Worm (Caenorhabditis elegans) whole organism, late embryonic: ENCODE results near the gene fbxc-27.
A peak's percentile ranks its signal among the peaks of the same experiment; 100 is the strongest.

Source experiments
- C08G9.2 ChIP-seq: sonication (generic microtip); optimal IDR thresholded peaks from 2 replicates; lab custom pipeline; 2016; ENCODE audit warnings: mild to moderate bottlenecking, missing genetic modification characterization, moderate library complexity, missing compliant biosample characterization
- C38D4.7 ChIP-seq: fragments of 200-800 bp; sonication (Bioruptor generic); optimal IDR thresholded peaks from 2 replicates; lab custom pipeline; 2018; ENCODE audit warnings: mild to moderate bottlenecking, missing genetic modification characterization, moderate library complexity, missing compliant biosample characterization
- K09A11.1 ChIP-seq: sonication (generic microtip); optimal IDR thresholded peaks from 2 replicates; lab custom pipeline; 2017; ENCODE audit warnings: antibody characterized with exemption, mild to moderate bottlenecking, missing genetic modification characterization, missing compliant biosample characterization; ENCODE audit not compliant: insufficient read depth
- ceh-14 ChIP-seq: sonication (generic microtip); optimal IDR thresholded peaks from 2 replicates; lab custom pipeline; 2016; ENCODE audit warnings: missing genotype, missing genetic modification characterization, missing compliant biosample characterization
- ceh-2 ChIP-seq: sonication (generic microtip); optimal IDR thresholded peaks from 2 replicates; lab custom pipeline; 2016; ENCODE audit warnings: missing genotype, missing genetic modification characterization, missing compliant biosample characterization
- ceh-24 ChIP-seq: sonication (generic microtip); optimal IDR thresholded peaks from 2 replicates; lab custom pipeline; 2016; ENCODE audit warnings: mild to moderate bottlenecking, missing genetic modification characterization, missing compliant biosample characterization
- ceh-30 ChIP-seq: fragments of 150-350 bp; optimal IDR thresholded peaks from 2 replicates; lab custom pipeline; 2014; ENCODE audit warnings: missing biosample characterization, missing genetic modification characterization
- ceh-34 ChIP-seq: sonication (generic microtip); optimal IDR thresholded peaks from 2 replicates; lab custom pipeline; 2016; ENCODE audit warnings: mild to moderate bottlenecking, missing genetic modification characterization, missing compliant biosample characterization
- ceh-45 ChIP-seq: fragments of 200-800 bp; sonication (Bioruptor generic); IDR thresholded peaks from 2 replicates; pipeline ENCODE4 v1.3.6; 2022; ENCODE audit warnings: missing genetic modification reagents, missing genetic modification characterization, missing compliant biosample characterization
- ceh-6 ChIP-seq: fragments of 200-800 bp; sonication (Bioruptor generic); optimal IDR thresholded peaks from 2 replicates; lab custom pipeline; 2018; ENCODE audit warnings: mild to moderate bottlenecking, missing genetic modification characterization, missing compliant biosample characterization
- ceh-9 ChIP-seq: sonication (generic microtip); optimal IDR thresholded peaks from 2 replicates; lab custom pipeline; 2016; ENCODE audit warnings: mild to moderate bottlenecking, missing genetic modification characterization, inconsistent platforms, missing compliant biosample characterization
- che-1 ChIP-seq: sonication (generic microtip); optimal IDR thresholded peaks from 2 replicates; lab custom pipeline; 2016; ENCODE audit warnings: mild to moderate bottlenecking, missing genetic modification characterization, missing compliant biosample characterization
- elt-2 ChIP-seq: sonication (generic microtip); optimal IDR thresholded peaks from 2 replicates; lab custom pipeline; 2016; ENCODE audit warnings: missing genetic modification reagents, missing genetic modification characterization, missing compliant biosample characterization
- ets-4 ChIP-seq: sonication (generic microtip); optimal IDR thresholded peaks from 2 replicates; lab custom pipeline; 2016; ENCODE audit warnings: missing genetic modification characterization, missing compliant biosample characterization
- eyg-1 ChIP-seq: sonication (generic microtip); optimal IDR thresholded peaks from 2 replicates; lab custom pipeline; 2016; ENCODE audit warnings: missing genotype, missing genetic modification characterization, missing compliant biosample characterization
- fkh-10 ChIP-seq: fragments of 150-350 bp; optimal IDR thresholded peaks from 2 replicates; lab custom pipeline; 2014; ENCODE audit warnings: missing biosample characterization, missing genetic modification reagents, missing genetic modification characterization
- fkh-6 ChIP-seq: sonication (generic microtip); optimal IDR thresholded peaks from 2 replicates; lab custom pipeline; 2016; ENCODE audit warnings: missing genetic modification characterization, missing compliant biosample characterization
- gmeb-2 ChIP-seq: sonication (generic microtip); optimal IDR thresholded peaks from 2 replicates; lab custom pipeline; 2016; ENCODE audit warnings: missing genetic modification characterization, inconsistent platforms, missing compliant biosample characterization
- hlh-15 ChIP-seq: sonication (generic microtip); optimal IDR thresholded peaks from 2 replicates; lab custom pipeline; 2016; ENCODE audit warnings: missing genetic modification characterization, missing compliant biosample characterization
- hlh-6 ChIP-seq: sonication (generic microtip); optimal IDR thresholded peaks from 2 replicates; lab custom pipeline; 2016; ENCODE audit warnings: missing genotype, missing genetic modification characterization, missing compliant biosample characterization
- hlh-8 ChIP-seq: sonication (generic microtip); optimal IDR thresholded peaks from 2 replicates; lab custom pipeline; 2016; ENCODE audit warnings: missing genotype, missing genetic modification characterization, missing compliant biosample characterization
- lim-6 ChIP-seq: sonication (generic microtip); optimal IDR thresholded peaks from 2 replicates; lab custom pipeline; 2016; ENCODE audit warnings: missing genetic modification characterization, missing compliant biosample characterization
- mec-3 ChIP-seq: sonication (generic microtip); optimal IDR thresholded peaks from 2 replicates; lab custom pipeline; 2016; ENCODE audit warnings: borderline replicate concordance, missing genetic modification characterization, missing compliant biosample characterization
- nhr-11 ChIP-seq: fragments of 150-350 bp; optimal IDR thresholded peaks from 2 replicates; lab custom pipeline; 2014; ENCODE audit warnings: missing biosample characterization, missing genetic modification characterization
- nhr-232 ChIP-seq: sonication (generic microtip); optimal IDR thresholded peaks from 2 replicates; lab custom pipeline; 2016; ENCODE audit warnings: missing genetic modification characterization, missing compliant biosample characterization
- odd-2 ChIP-seq: sonication (generic microtip); optimal IDR thresholded peaks from 2 replicates; lab custom pipeline; 2017; ENCODE audit warnings: antibody characterized with exemption, mild to moderate bottlenecking, missing genetic modification characterization, missing compliant biosample characterization
- pha-2 ChIP-seq: sonication (generic microtip); optimal IDR thresholded peaks from 2 replicates; lab custom pipeline; 2017; ENCODE audit warnings: mild to moderate bottlenecking, missing genetic modification characterization, missing compliant biosample characterization
- pha-4 ChIP-seq: fragments of 150-350 bp; optimal IDR thresholded peaks from 2 replicates; lab custom pipeline; 2018; ENCODE audit warnings: missing biosample characterization, missing genetic modification reagents, missing genetic modification characterization
- ref-2 ChIP-seq: sonication (generic microtip); optimal IDR thresholded peaks from 2 replicates; lab custom pipeline; 2016; ENCODE audit warnings: missing genetic modification characterization, missing compliant biosample characterization
- sox-2 ChIP-seq: fragments of 200-800 bp; sonication (Bioruptor generic); IDR thresholded peaks from 2 replicates; pipeline ENCODE4 v1.3.6; 2022; ENCODE audit warnings: missing genetic modification reagents, missing genetic modification characterization, missing compliant biosample characterization
- sox-4 ChIP-seq: sonication (generic microtip); optimal IDR thresholded peaks from 2 replicates; lab custom pipeline; 2017; ENCODE audit warnings: mild to moderate bottlenecking, missing genetic modification characterization, inconsistent platforms, missing compliant biosample characterization
- syd-9 ChIP-seq: sonication (generic microtip); optimal IDR thresholded peaks from 2 replicates; lab custom pipeline; 2016; ENCODE audit warnings: mild to moderate bottlenecking, missing genetic modification characterization, moderate library complexity, missing compliant biosample characterization
- tbx-7 ChIP-seq: sonication (generic microtip); optimal IDR thresholded peaks from 2 replicates; lab custom pipeline; 2016; ENCODE audit warnings: missing genotype, missing genetic modification characterization, missing compliant biosample characterization
- ttx-3 ChIP-seq: sonication (generic microtip); optimal IDR thresholded peaks from 2 replicates; lab custom pipeline; 2016; ENCODE audit warnings: missing genetic modification reagents, missing genetic modification characterization, missing compliant biosample characterization
- unc-3 ChIP-seq, 2 experiments: fragments of 200-800 bp in 1 of 2; sonication (Bioruptor generic) in 1 of 2; sonication (generic microtip) in 1 of 2; conservative IDR thresholded peaks in 1 of 2; optimal IDR thresholded peaks in 1 of 2; 2 replicates each; pipeline versions ENCODE4 v1.3.6 to Lab custom; 2016 to 2022; ENCODE audit warnings: missing compliant biosample characterization in 2 of 2, missing genetic modification characterization in 2 of 2, missing genetic modification reagents in 1 of 2
- unc-55 ChIP-seq: sonication (generic microtip); optimal IDR thresholded peaks from 2 replicates; lab custom pipeline; 2017; ENCODE audit warnings: missing biosample characterization, missing genetic modification reagents, missing genetic modification characterization
- unc-86 ChIP-seq: sonication (generic microtip); optimal IDR thresholded peaks from 2 replicates; lab custom pipeline; 2016; ENCODE audit warnings: missing genetic modification characterization, missing compliant biosample characterization
- ztf-16 ChIP-seq: sonication (generic microtip); optimal IDR thresholded peaks from 2 replicates; lab custom pipeline; 2017; ENCODE audit warnings: missing genetic modification characterization, missing compliant biosample characterization

Gene fbxc-27

DNA sequence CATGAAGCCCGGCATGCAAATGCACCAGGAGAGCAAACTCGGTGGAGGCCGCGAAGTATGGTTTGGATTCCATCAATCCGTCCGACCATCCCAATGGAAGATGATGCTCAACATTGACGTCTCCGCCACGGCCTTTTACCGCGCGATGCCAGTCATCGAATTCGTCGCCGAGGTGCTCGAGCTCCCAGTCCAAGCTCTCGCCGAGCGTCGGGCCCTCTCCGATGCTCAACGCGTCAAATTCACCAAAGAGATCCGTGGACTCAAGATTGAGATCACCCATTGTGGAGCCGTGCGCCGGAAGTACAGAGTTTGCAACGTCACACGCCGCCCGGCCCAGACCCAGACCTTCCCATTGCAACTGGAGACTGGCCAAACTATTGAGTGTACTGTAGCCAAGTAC lies 33.8 kb upstream of the fbxc-27 start:
- TF ChIP-seq sox-4 (tag; lab: Kevin White, UChicago) (no peak), hlh-8 (tag; lab: Kevin White, UChicago) (no peak), fkh-6 (tag; lab: Kevin White, UChicago) (no peak), C08G9.2 (no peak), lim-6 (tag; lab: Kevin White, UChicago) (no peak), ceh-6 (GFP tag; lab: Kevin White, UChicago) (no peak), pha-4 (tag; lab: Kevin White, UChicago) (no peak), C38D4.7 (GFP tag; lab: Kevin White, UChicago) (no peak), elt-2 (tag; lab: Kevin White, UChicago) (no peak)

DNA sequence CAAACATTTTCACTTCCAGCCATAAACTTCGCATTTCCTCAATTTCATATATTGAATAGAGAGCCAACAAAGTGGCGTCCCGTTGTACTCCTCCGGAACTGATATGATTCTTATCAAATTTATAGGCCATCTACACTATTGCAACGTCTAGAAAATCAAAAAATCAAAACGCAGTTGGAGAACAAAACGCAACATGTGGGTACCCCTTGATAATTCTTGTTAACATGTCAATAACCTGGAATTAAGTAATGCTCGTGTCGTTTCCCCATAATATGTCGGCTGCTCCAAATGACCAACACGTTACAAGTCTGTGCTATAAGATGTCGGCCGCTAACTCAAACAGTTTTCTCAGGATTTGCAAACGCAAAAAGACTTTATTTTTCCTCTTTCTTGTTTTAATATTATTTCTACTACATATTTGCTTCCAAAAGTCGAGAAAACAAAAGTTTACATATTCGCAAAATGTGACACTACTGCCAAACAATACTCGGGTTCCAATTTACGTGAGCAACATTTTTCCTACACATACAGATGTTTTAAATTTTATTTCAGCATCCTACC lies 28.8 kb upstream of the fbxc-27 start:
- TF ChIP-seq gmeb-2 (tag; lab: Kevin White, UChicago): no peak
- TF ChIP-seq sox-2: no peak
- TF ChIP-seq ceh-6 (GFP tag; lab: Kevin White, UChicago): no peak
- TF ChIP-seq syd-9: no peak
- TF ChIP-seq ceh-30 (tag; lab: Kevin White, UChicago): no peak
- no peak for TF ChIP-seq ceh-34
- no peak for TF ChIP-seq unc-3 (GFP tag; conservative IDR thresholded peaks at IDR 0.05; lab: Robert Waterston, UW)
- TF ChIP-seq unc-3 (tag; optimal IDR thresholded peaks at IDR 0.05; lab: Kevin White, UChicago): no peak
- no peak for TF ChIP-seq hlh-6 (tag; lab: Kevin White, UChicago)
- TF ChIP-seq unc-55: no peak
- no peak for TF ChIP-seq ceh-9 (tag; lab: Kevin White, UChicago)
- TF ChIP-seq hlh-15 (tag; lab: Kevin White, UChicago): no peak
- no peak for TF ChIP-seq fkh-10 (GFP tag; lab: Kevin White, UChicago)
- TF ChIP-seq mec-3 (tag; lab: Kevin White, UChicago): no peak
- TF ChIP-seq eyg-1 (tag; lab: Kevin White, UChicago): no peak

DNA sequence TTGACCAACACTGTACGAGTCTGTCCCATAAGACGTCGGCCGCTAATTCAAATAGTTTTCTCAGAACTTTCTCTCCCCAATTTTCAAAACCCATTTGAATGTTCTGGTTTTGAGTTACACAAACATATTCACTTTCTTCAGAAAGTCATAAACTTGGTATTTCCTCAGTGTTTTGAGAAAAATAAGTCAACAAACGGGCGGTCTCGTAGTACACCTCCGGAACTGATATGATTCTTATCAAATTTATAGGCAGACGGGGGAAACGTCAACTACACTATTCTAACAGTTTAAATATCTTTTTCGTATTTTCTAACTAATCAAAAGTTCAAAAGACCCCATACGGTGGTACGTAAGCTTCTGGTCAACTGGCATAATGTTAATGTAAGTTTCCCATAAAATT lies 25.4 kb upstream of the fbxc-27 start:
- TF ChIP-seq C38D4.7 (GFP tag; lab: Kevin White, UChicago) (no peak), fkh-10 (GFP tag; lab: Kevin White, UChicago) (no peak), pha-2 (tag; lab: Kevin White, UChicago) (no peak), ets-4 (tag; lab: Kevin White, UChicago) (no peak), ttx-3 (no peak), ref-2 (tag; lab: Kevin White, UChicago) (no peak), tbx-7 (tag; lab: Kevin White, UChicago) (no peak), elt-2 (tag; lab: Kevin White, UChicago) (peak; percentile 1)

DNA sequence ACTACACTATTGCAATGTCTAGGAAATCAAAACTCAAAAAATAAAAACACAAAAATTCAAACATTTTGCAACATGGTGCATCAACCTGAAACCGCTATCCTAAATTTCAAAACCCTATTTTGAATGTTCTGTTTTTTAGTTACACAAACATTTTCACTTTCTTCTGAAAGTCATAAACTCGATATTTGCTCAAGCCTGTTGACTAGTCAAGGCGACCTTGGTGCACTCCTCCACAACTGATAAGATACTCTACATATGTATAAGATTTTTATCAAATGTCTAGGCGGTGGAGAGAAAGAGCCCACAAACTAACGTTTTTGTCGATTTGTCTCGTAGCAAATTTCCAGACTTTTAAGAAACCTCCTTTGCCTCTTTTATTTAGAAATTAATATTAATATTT lies 21.5 kb upstream of the fbxc-27 start, which contains the start of gene T07D3.4:
Gene T07D3.4 (plus strand): TSS at position 286 of the 400 bp plus-strand sequence.
- TF ChIP-seq hlh-15 (tag; lab: Kevin White, UChicago) (no peak), nhr-11 (tag; lab: Kevin White, UChicago) (no peak), elt-2 (tag; lab: Kevin White, UChicago) (peak; percentile 69)

DNA sequence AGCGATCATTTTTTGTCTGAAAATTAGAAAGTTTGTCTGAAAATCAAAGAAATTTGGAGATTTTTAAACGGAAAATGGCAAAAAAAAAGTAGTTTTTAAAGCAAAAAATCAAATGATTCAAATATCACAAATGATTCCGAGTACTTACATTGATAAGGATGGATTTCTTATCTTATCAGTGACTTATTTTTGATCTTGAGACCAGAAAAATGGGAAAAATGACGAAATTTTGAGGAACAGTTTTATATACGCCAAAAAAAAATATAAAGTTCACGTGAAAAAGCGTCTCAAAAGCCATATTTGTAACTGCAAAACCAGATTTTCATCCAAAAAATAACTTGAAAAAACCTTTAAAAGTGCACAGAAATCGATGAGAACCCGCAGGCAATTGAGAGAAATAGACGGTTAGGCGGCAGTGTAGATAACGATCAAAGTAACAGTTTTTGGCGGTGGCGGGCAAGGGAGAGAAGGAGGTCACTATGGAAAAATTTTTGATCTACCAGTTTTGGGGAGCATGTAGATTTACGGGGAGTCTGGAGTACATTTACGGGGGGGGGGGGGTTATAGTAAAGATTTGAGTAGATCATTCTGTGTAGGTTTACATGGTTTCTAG lies 8.7 kb upstream of the fbxc-27 start, which contains the start of gene T07D3.9:
Gene T07D3.9 (minus strand): TSS at position 194 of the 613 bp plus-strand sequence.
- TF ChIP-seq elt-2 (tag; lab: Kevin White, UChicago): peak; percentile 92
- TF ChIP-seq ceh-2 (tag; lab: Kevin White, UChicago): no peak

DNA sequence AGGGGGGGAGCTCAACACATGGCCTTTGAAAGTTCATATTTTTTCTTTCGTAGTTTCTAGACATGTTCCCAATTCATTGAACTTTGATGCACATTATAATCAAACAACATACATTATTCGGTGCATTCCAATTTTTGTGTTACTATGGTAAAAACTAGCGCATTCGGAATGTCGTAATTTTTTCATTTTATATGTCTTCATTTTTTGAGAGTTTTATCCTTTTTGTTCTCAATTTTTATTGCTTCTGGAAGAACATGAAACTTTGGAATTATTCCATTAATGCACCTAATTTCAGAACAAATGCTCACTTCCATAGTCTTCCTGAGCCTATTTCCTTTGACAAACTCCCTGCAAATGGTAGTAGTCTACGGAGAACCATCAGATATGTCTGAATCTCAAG lies 7.9 kb upstream of the fbxc-27 start, which contains the start of gene T07D3.2:
Gene T07D3.2 (plus strand): TSS at position 301 of the 400 bp plus-strand sequence.
- TF ChIP-seq gmeb-2 (tag; lab: Kevin White, UChicago) (no peak), sox-2 (no peak), sox-4 (tag; lab: Kevin White, UChicago) (no peak), ceh-45 (GFP tag; lab: Robert Waterston, UW) (no peak), che-1 (tag; lab: Kevin White, UChicago) (no peak), tbx-7 (tag; lab: Kevin White, UChicago) (no peak), ets-4 (tag; lab: Kevin White, UChicago) (no peak), ceh-34 (no peak), nhr-11 (tag; lab: Kevin White, UChicago) (no peak), ttx-3 (no peak), odd-2 (tag; lab: Kevin White, UChicago) (no peak), fkh-6 (tag; lab: Kevin White, UChicago) (no peak), ceh-24 (tag; lab: Kevin White, UChicago) (no peak), unc-86 (no peak), nhr-232 (tag; lab: Kevin White, UChicago) (no peak), ztf-16 (no peak), C08G9.2 (no peak), elt-2 (tag; lab: Kevin White, UChicago) (no peak), ceh-14 (tag; lab: Kevin White, UChicago) (no peak), K09A11.1 (tag; lab: Kevin White, UChicago) (no peak)
